Worm (Caenorhabditis elegans): ENCODE results near the gene fipr-1.

The fipr-1 gene

DNA sequence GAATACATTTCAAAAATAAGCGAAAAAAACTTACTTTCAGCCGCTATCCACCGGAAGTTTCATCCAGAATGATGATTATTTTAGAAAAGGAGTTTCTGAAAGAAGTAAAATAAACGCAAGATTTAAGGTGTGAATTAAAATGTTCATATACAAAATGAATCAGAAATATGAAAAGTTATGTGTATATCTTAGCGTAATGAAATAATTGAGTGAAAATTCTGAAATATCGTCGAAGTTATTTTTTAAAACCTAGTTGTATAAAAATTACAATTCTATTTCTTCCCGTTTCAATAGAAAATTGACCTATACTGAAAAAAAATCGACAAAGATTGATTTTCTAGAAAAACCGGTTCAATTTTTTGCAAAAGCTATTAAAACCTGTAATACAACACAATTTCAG lies 23.6 kb downstream of the fipr-1 start, which contains the start of gene twk-13:
Gene twk-13, minus strand, starts transcription at position 101 of the 400 bp plus-strand sequence.
- TF ChIP-seq flt-1 (GFP tag; IDR thresholded peaks at IDR 0.05) (no peak), cog-1 (tag; optimal IDR thresholded peaks at IDR 0.05) (no peak), ref-1 (GFP tag; conservative IDR thresholded peaks at IDR 0.05) (no peak), tab-1 (GFP tag; IDR thresholded peaks at IDR 0.05) (no peak), ztf-23 (GFP tag; IDR thresholded peaks at IDR 0.05) (no peak), ztf-29 (GFP tag; IDR thresholded peaks at IDR 0.05) (no peak), T22C8.4 (GFP tag; IDR thresholded peaks at IDR 0.05) (no peak), klf-2 (GFP tag; conservative IDR thresholded peaks at IDR 0.05) (no peak), med-1 (GFP tag; optimal IDR thresholded peaks at IDR 0.05; ENCODE audit: insufficient read depth) (no peak)

DNA sequence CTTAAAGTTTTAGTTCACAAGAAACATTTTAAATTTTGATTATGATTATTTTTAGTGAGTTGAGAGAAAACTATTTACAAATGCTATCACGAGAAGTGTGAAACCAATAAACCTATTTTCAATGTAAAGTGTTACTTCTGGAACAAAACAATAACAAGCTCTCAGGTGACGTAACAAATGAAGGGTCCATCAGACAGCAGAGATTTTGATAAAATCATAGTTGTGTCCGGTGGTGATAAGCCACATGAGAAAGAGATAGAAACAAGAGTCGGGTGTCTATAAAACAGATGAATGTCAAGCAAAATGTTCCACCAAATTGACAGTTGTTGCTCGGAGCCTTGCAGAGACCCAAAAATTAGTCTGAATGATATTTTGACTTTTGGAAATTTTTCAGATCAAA lies 27.2 kb downstream of the fipr-1 start:
- no peak for TF ChIP-seq klf-2 (GFP tag; conservative IDR thresholded peaks at IDR 0.05)
- no peak for TF ChIP-seq cog-1 (tag; optimal IDR thresholded peaks at IDR 0.05)
- TF ChIP-seq med-1 (GFP tag; optimal IDR thresholded peaks at IDR 0.05; ENCODE audit: insufficient read depth), result no peak
- TF ChIP-seq flt-1 (GFP tag; IDR thresholded peaks at IDR 0.05), result no peak
- no peak for TF ChIP-seq tab-1 (GFP tag; IDR thresholded peaks at IDR 0.05)
- TF ChIP-seq ztf-23 (GFP tag; IDR thresholded peaks at IDR 0.05), result no peak
- TF ChIP-seq ztf-29 (GFP tag; IDR thresholded peaks at IDR 0.05), result no peak

DNA sequence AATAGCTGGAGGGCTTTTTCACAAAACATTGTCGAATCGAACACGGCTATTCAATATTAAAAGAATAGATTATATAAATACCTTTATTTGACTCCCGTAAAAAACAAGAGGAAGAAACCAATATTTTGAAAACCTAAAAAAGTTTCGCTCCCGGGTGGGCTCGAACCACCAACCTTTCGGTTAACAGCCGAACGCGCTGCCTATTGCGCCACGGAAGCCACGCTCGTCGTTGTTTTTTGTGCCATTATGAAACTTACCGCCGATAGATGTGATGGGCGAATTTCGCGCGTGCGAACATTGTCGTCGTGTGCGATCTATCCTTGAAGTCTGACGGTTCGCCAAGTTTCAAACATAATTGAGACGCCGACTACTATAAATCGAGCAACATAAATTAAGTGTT lies 29.7 kb downstream of the fipr-1 start:
- peak; percentile 61; the same call in 1 of the 2 replicates for TF ChIP-seq tab-1 (GFP tag; IDR thresholded peaks at IDR 0.05)
- no peak for TF ChIP-seq cog-1 (tag; optimal IDR thresholded peaks at IDR 0.05)
- peak; percentile 79 for TF ChIP-seq flt-1 (GFP tag; IDR thresholded peaks at IDR 0.05)
- peak; percentile 71 for TF ChIP-seq ztf-23 (GFP tag; IDR thresholded peaks at IDR 0.05)
- TF ChIP-seq ztf-29 (GFP tag; IDR thresholded peaks at IDR 0.05), result no peak
- TF ChIP-seq ref-1 (GFP tag; conservative IDR thresholded peaks at IDR 0.05), result peak; percentile 46; the same call in 1 of the 2 replicates
- TF ChIP-seq klf-2 (GFP tag; conservative IDR thresholded peaks at IDR 0.05), result no peak
- no peak for TF ChIP-seq med-1 (GFP tag; optimal IDR thresholded peaks at IDR 0.05; ENCODE audit: insufficient read depth)
- no peak for TF ChIP-seq T22C8.4 (GFP tag; IDR thresholded peaks at IDR 0.05)

DNA sequence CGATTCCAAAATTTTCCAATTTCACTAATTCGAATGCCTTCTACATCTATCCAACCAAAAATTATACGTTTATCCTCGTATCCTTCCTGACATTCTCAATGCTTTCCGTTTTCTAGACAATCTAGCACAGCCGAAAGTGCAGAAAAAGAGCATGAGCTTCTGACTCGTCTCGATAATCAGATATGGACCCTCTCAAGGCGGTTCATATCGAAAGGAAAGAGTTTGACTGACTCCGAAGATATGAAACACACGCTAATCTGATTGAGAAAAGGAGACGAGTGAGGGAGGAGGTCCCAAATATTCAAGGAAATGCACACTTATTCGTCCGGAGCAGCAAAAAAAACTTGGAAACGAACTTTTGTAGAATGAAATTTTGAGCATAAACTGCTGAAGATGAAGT lies 32.4 kb downstream of the fipr-1 start:
- no peak for TF ChIP-seq ztf-29 (GFP tag; IDR thresholded peaks at IDR 0.05)
- no peak for TF ChIP-seq ztf-23 (GFP tag; IDR thresholded peaks at IDR 0.05)
- TF ChIP-seq flt-1 (GFP tag; IDR thresholded peaks at IDR 0.05), result no peak
- no peak for TF ChIP-seq cog-1 (tag; optimal IDR thresholded peaks at IDR 0.05)
- TF ChIP-seq ref-1 (GFP tag; conservative IDR thresholded peaks at IDR 0.05), result no peak
- TF ChIP-seq tab-1 (GFP tag; IDR thresholded peaks at IDR 0.05), result no peak
- no peak for TF ChIP-seq med-1 (GFP tag; optimal IDR thresholded peaks at IDR 0.05; ENCODE audit: insufficient read depth)
- TF ChIP-seq klf-2 (GFP tag; conservative IDR thresholded peaks at IDR 0.05), result no peak
- no peak for TF ChIP-seq T22C8.4 (GFP tag; IDR thresholded peaks at IDR 0.05)

DNA sequence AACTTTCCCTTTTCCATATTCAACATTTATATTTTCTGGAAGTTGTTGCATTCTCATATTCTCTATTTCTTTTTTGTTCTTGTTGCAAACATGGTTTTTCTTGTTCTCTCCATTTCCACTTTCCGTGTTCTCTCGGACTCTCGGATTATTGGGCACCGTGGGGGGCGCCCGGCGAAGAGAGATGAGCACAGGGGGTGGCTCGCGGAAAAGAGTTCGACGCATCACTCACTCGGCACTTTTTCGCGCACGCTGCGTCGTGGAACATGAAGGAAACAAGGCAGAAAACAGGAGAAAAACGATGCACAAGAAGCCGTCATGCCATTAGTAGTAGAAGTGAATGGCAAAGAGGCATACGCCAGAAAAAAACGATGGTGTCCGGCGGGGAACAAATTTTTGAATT lies 34.9 kb downstream of the fipr-1 start:
- no peak for TF ChIP-seq ztf-29 (GFP tag; IDR thresholded peaks at IDR 0.05)
- TF ChIP-seq T22C8.4 (GFP tag; IDR thresholded peaks at IDR 0.05), result no peak
- no peak for TF ChIP-seq ztf-23 (GFP tag; IDR thresholded peaks at IDR 0.05)
- TF ChIP-seq cog-1 (tag; optimal IDR thresholded peaks at IDR 0.05), result no peak
- no peak for TF ChIP-seq ref-1 (GFP tag; conservative IDR thresholded peaks at IDR 0.05)
- no peak for TF ChIP-seq klf-2 (GFP tag; conservative IDR thresholded peaks at IDR 0.05)
- TF ChIP-seq tab-1 (GFP tag; IDR thresholded peaks at IDR 0.05), result no peak
- no peak for TF ChIP-seq flt-1 (GFP tag; IDR thresholded peaks at IDR 0.05)
- no peak for TF ChIP-seq med-1 (GFP tag; optimal IDR thresholded peaks at IDR 0.05; ENCODE audit: insufficient read depth)

DNA sequence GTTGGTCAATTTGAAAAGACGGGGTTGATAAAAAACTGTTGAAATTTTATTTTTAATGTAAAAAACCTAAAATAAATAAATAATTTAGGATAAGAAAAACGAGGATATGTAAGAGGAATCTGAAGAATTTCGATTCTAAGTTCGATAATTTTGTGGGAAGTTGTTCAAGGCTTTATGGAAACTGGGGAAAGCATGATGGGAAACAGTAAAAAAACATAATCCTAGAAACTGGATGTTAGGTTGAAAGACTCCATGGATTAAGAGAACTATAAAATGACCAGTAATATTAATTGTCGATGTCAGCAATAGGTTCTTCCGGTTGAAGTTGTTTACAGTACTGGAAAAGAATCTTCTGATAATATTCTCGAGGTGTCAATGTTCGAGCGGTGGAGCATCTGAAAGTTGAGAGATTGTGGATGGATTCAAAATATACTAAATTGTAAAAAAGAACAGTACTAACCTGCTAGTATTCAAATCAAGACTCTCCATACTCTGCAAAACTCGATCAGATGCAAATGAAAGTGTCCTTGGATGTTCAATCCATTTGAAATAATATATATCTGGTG lies 41.2 kb downstream of the fipr-1 start:
- no peak for TF ChIP-seq cog-1 (tag; optimal IDR thresholded peaks at IDR 0.05)
- TF ChIP-seq tab-1 (GFP tag; IDR thresholded peaks at IDR 0.05), result no peak
- TF ChIP-seq ztf-23 (GFP tag; IDR thresholded peaks at IDR 0.05), result no peak
- no peak for TF ChIP-seq ref-1 (GFP tag; conservative IDR thresholded peaks at IDR 0.05)
- no peak for TF ChIP-seq med-1 (GFP tag; optimal IDR thresholded peaks at IDR 0.05; ENCODE audit: insufficient read depth)

DNA sequence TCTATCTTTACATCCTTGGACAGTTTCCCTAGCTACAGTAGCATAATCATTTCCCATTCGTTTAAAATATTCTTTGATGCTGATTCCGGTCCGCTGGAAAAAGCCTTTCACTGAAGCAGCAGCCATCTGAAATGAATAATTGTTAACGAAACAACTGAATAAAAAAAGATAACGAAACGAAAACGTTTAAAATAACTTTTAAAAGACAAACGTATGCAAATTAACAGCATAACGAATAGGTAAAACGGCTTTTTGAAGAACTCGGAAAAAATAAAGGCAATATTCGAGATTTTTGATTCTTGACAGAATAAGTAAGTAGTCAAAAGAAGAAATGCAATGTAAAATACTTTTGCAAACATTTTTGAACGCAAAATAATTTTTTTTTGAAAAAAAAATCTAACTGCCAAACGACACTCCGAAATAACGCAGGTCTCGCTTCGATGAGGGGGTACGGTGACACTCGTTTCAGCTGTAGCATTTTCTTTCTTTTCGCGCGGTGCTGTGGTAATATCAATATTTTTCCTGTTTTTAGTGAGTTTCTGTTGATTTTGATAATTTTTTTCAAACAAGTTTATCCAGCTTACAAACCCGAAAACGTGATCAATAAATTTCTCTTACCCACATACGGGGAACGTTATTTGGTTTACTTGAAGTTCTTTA lies 43.5 kb downstream of the fipr-1 start, which contains the start of the genes R04F11.5 and R04F11.2:
Gene R04F11.5, minus strand, starts transcription at position 126 of the 660 bp plus-strand sequence.
Gene R04F11.2, plus strand, starts transcription at position 488 of the 660 bp plus-strand sequence.
- TF ChIP-seq ztf-23 (GFP tag; IDR thresholded peaks at IDR 0.05) (no peak), cog-1 (tag; optimal IDR thresholded peaks at IDR 0.05) (peak; percentile 9), ztf-29 (GFP tag; IDR thresholded peaks at IDR 0.05) (no peak), tab-1 (GFP tag; IDR thresholded peaks at IDR 0.05) (no peak), ref-1 (GFP tag; conservative IDR thresholded peaks at IDR 0.05) (no peak), med-1 (GFP tag; optimal IDR thresholded peaks at IDR 0.05; ENCODE audit: insufficient read depth) (no peak), flt-1 (GFP tag; IDR thresholded peaks at IDR 0.05) (no peak)

DNA sequence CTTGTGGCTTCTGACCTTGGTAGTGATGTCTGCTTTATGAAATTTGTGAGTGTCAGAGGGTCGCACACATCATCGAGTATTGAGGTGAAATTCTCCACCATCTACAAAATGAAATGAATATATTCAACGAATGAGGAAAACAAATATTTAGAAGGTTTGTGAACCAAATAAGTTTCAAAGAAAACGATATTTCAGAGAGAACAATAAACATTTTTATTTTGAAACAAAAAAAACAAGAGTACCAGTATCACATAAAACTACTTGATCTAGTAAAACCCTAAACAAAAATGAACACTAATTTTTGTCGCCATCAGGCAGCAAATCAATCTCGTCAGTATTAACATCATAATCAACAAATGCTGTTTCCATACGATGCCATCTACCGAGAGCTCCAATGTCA lies 44.5 kb downstream of the fipr-1 start, which contains the start of gene R04F11.3:
Gene R04F11.3, minus strand, starts transcription at position 101 of the 400 bp plus-strand sequence.
- TF ChIP-seq flt-1 (GFP tag; IDR thresholded peaks at IDR 0.05) (no peak), T22C8.4 (GFP tag; IDR thresholded peaks at IDR 0.05) (no peak), tab-1 (GFP tag; IDR thresholded peaks at IDR 0.05) (no peak), cog-1 (tag; optimal IDR thresholded peaks at IDR 0.05) (no peak), klf-2 (GFP tag; conservative IDR thresholded peaks at IDR 0.05) (no peak), ref-1 (GFP tag; conservative IDR thresholded peaks at IDR 0.05) (no peak), ztf-29 (GFP tag; IDR thresholded peaks at IDR 0.05) (no peak), med-1 (GFP tag; optimal IDR thresholded peaks at IDR 0.05; ENCODE audit: insufficient read depth) (no peak), ztf-23 (GFP tag; IDR thresholded peaks at IDR 0.05) (no peak)

DNA sequence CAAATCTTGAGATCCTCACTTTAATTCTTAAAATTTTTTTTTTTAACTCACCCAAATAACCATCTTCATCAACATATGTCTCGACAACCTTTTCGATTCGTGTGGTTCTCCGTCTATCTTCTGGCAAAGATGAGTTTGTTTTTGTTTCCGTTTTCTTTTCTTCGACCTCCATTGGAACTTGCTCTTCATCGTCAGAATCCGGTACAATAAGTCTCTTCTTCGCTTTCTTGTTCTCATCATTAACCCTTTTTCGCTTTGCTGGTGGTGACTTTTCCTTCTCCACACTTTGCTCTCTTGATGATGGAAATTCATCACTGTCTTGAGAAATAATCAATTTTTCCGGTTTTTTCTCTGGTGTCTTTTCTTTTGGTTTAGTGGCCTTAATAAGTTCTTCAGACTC lies 45.5 kb downstream of the fipr-1 start:
- TF ChIP-seq klf-2 (GFP tag; conservative IDR thresholded peaks at IDR 0.05) (no peak), med-1 (GFP tag; optimal IDR thresholded peaks at IDR 0.05; ENCODE audit: insufficient read depth) (no peak), tab-1 (GFP tag; IDR thresholded peaks at IDR 0.05) (no peak), cog-1 (tag; optimal IDR thresholded peaks at IDR 0.05) (no peak), ztf-23 (GFP tag; IDR thresholded peaks at IDR 0.05) (no peak), ref-1 (GFP tag; conservative IDR thresholded peaks at IDR 0.05) (no peak), T22C8.4 (GFP tag; IDR thresholded peaks at IDR 0.05) (no peak), ztf-29 (GFP tag; IDR thresholded peaks at IDR 0.05) (no peak), flt-1 (GFP tag; IDR thresholded peaks at IDR 0.05) (no peak)

Data from whole organism, midembryonic.